Worm (Caenorhabditis elegans): ENCODE data around the gene fem-1.

Gene fem-1

DNA sequence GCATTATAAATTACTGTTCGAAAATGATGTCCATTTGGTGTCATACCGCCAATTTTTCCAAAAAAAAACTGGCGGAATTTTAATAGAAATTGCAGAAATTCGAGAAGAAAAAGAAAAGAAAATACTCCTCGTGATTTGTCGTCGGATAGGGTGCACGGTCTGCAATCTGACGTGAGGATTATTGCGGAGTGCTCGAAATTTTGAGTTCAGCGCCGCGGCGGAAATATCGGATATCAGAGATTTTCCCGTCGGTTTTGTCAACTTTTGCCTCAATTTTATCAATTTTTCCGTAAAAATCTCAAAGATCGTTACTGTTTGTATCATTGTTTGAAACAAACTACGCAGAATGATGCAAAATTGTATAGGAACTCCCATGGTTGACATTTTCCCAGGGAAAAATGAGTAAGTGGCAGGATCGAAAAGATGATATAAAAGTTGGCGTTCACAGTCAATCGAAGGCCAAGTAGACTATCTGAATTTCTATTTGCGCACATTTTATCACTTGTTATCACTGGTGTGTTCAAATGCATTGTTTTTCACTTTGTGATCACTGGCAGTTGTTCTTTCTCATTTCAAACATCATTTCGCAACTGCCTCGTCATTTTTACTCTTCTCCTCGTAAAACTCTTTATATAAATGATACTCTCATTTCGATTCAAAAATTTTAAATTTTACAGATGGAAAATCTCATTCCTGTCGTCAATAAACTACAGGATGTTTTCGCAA lies at the start of gene fem-1, which contains the start of gene drp-1:
fem-1 (minus strand) TSS at position 150 of the 726 bp plus-strand sequence.
drp-1 (plus strand) TSS at position 676 of the 726 bp plus-strand sequence.
- no peak for TF ChIP-seq unc-62 (GFP tag; optimal IDR thresholded peaks at IDR 0.05)

DNA sequence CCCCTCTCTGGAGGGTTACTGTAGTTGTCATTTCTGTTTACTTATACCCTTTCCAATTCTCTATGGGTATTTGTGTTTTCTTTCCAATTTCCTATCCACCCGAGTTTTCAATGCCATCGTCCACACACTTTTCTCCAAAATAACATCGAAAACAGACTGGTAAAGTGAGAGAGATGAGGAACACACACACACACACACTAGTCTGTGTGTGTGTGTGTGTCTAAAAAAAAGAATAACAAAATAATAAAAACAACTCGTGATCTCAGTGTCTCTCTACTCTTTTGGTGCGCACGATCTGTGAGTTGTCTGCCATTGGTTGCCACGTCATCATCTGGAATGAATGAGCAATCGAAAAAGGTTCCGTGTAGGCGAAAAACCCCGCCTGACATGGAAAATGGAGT lies 48.6 kb upstream of the fem-1 start:
- no peak for TF ChIP-seq unc-62 (GFP tag; optimal IDR thresholded peaks at IDR 0.05)

ce11 chrIV:5584384-5584783 lies 46.6 kb upstream of the fem-1 start, which contains the start of gene fkh-7:
Gene fkh-7 (plus strand): TSS chrIV:5584684.
- no peak for TF ChIP-seq unc-62 (GFP tag; optimal IDR thresholded peaks at IDR 0.05)

ce11 chrIV:5583184-5583583 lies 45.4 kb upstream of the fem-1 start:
- TF ChIP-seq unc-62 (GFP tag; optimal IDR thresholded peaks at IDR 0.05) = no peak

DNA sequence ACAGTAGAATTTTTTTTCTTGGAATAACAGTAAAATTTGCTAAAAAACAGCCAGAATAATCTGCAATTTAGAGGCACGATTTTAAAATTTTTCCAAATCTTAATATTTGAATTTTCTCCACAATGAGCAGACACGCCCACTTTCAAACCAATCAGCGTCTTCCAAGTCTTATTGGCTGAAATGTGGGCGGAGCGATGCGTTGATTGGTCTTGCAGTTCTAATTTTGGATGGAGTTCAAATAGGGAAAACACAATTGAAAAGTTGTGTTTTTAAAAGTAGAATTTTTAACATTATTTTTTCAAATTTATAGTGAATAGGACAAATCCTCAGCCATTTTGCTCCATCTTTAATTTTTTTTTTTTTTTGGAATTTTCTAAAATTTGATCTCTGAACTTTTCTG lies 45.0 kb upstream of the fem-1 start:
- TF ChIP-seq unc-62 (GFP tag; optimal IDR thresholded peaks at IDR 0.05) = no peak

DNA sequence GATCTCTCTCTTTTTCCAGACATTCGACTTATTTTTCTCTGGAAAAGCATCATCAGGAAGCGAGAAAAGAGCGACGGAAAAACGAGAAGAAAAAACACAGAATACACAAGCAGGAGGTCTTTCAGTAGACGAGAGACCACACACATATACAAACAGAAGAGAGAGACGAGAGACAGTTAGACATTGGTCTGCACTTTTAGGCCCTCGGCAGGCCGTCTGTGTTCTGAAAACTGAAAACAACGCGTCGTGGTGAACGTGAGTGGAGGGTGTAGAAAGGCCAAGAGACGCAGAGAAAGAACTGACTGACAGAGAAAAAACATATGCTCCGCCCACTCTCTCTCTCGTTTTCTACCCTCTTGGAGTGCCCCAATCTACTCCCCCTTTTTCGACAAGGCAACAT lies 44.5 kb upstream of the fem-1 start:
- no peak for TF ChIP-seq unc-62 (GFP tag; optimal IDR thresholded peaks at IDR 0.05)

DNA sequence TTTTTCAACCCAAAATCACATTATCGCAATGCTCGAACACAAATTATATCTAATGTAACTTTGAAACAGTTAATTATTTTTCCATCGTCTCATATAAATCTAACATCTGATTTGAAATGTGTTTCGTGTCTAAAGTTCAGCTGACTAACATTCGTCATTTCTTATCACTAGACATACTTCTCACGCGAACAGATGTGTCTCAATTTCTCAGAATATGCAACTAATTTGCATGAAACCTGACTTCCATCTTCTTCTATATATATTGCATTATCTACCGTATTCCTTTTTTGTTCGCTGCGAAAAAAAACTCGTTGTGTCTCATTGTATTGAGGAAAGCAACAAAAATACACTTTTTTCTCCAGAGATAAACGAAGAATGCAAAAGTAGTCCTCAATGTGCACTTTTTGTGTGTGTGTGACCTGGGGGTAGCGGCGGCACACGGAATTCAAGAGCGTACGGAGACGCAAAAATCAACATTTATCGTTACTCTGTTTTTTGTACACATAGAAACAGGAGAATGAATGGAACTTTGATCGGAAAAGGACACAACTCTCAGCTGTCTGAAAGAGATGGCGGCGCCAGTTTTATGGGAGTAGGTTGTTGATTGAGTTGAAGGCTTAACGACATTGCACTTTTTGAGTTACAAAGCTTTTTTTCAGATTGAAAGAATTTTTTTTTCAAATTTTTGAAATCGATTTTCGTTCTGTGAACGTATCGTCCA lies 43.0 kb upstream of the fem-1 start:
- no peak for TF ChIP-seq unc-62 (GFP tag; optimal IDR thresholded peaks at IDR 0.05)

ce11 chrIV:5574033-5574432 lies 36.3 kb upstream of the fem-1 start, which contains the start of gene T12E12.6:
Gene T12E12.6 (minus strand): TSS chrIV:5574133.
- TF ChIP-seq unc-62 (GFP tag; optimal IDR thresholded peaks at IDR 0.05) = no peak

ce11 chrIV:5572693-5573092 lies 34.9 kb upstream of the fem-1 start:
- TF ChIP-seq unc-62 (GFP tag; optimal IDR thresholded peaks at IDR 0.05) = no peak

DNA sequence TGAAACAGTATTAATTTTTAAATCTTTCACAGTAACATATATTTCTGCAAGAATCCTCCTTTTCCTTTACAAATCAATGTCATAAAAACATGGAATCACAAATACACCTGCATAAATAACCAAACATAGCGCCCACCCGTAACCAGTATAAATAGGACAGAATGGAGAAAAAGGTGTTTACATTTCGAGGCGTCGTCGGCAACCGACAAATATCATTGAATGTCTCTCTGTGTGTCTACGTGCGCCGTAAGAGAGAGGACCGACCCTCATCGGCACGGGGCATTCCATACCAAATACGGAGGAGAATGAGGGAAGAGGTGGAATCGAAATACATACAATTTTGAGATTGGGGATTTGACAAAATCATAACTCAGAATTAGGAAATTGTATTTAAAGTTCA lies 27.3 kb upstream of the fem-1 start:
- TF ChIP-seq unc-62 (GFP tag; optimal IDR thresholded peaks at IDR 0.05) = no peak

DNA sequence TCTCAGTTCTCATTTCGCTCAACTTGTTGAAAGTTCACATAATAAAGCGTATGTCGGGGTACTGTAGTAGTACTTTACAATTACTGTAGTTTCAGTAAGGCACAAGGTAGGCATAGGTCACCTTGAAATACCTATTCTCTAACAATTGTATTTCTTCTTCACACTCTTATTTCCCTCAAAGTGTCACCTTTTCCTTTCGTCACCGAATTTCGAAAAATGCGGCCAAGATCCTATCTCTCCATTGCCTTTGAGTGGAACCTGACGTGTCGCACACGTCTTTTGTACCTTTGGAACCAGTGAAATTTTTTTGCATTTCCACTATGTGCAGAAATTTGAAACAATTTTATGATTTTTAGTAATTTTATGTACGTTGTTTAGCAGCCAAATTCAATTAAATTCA lies 26.5 kb upstream of the fem-1 start:
- no peak for TF ChIP-seq unc-62 (GFP tag; optimal IDR thresholded peaks at IDR 0.05)

DNA sequence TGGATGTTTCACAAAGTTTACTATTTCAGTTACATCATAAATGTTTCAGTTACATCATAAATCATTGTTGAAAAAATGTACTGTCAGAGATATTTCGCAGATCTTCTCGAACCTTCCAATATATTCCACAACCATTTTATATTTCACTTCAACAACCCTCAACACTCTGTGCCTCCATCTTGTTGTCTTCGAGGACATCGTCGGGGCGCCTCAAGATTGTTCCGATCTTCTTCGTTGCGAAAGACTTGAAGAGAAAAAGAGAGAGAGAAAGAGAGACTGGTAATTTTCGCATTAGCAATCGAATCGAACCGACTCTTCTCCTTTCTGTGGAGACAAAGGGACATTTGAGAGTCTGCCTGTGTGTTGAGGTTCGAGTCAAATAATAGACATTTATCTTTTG lies 25.5 kb upstream of the fem-1 start:
- TF ChIP-seq unc-62 (GFP tag; optimal IDR thresholded peaks at IDR 0.05) = no peak

DNA sequence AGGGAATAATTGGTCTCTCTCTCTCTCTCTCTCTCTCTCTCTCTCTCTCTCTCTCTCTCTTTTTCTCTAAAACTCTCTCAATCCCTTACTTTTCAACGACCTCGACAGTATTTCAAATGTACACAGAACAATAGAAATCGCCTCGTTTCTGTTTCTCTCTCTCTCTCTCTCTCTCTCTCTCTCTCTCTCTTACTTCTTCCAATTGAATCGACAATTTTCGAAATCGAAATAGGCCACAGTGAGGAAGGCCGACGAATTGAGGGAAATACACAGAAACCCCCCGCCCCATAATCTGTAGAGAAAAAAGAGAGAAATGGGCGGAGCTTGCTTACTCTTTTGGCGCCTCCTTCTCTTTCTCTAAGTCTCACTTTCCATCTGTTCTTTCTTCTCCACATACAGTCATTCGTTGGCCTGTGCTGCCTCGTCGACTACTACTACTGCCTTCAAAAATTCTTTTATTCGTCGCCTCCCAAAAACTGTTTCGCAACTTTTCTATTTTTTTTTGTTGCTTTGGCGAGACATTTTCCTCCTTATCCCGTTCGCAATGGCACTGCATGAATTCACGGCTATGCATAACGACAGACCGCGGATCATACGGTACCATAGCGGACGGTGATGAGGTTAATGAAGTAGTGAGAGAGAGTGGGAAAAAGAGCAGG lies 23.9 kb upstream of the fem-1 start:
- no peak for TF ChIP-seq unc-62 (GFP tag; optimal IDR thresholded peaks at IDR 0.05)

- TF ChIP-seq unc-62 (GFP tag; optimal IDR thresholded peaks at IDR 0.05) = no peak
These were observed 23.3 kb upstream of the fem-1 start for ce11 chrIV:5561059-5561458.

ce11 chrIV:5554168-5554567 lies 16.4 kb upstream of the fem-1 start:
- TF ChIP-seq unc-62 (GFP tag; optimal IDR thresholded peaks at IDR 0.05) = no peak

DNA sequence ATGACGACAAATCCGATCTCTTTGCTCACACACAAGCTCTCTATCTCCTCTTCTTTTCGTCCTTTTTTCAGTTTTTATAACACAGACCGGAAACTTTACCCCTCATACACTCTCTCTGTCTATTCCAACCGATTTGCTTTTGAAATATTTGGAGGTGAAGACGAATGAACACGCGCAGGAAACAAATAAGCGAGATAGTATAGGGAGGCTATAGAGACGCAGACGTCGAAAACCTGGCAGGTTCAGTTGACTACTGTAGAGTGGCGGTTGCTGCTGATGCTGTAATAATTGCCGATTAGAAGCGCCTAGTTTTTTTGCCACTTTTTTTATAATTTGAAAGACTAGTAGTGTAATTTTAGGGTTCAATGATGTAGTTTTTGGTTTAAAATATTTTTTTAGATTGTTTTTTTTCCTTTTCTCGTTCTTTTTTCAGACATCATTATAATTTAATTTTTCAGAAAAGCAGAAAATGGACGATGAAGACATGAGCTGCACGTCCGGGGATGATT lies 13.0 kb upstream of the fem-1 start, which contains the start of gene ari-2:
ari-2 (plus strand) TSS at position 459 of the 509 bp plus-strand sequence.
- TF ChIP-seq unc-62 (GFP tag; optimal IDR thresholded peaks at IDR 0.05) = no peak
